Fruit fly (Drosophila melanogaster) whole organism, embryonic: ENCODE results near the gene mthl1.

Experiments
- Asciz ChIP-seq: fragments of 200-800 bp; sonication (Bioruptor generic); optimal IDR thresholded peaks from 2 replicates; lab custom pipeline; 2017; ENCODE audit warnings: missing biosample characterization, mild to moderate bottlenecking, missing genetic modification characterization, missing genetic modification reagents
- Bgb ChIP-seq: fragments of 200-800 bp; sonication (Bioruptor generic); IDR thresholded peaks from 2 replicates; pipeline ENCODE4 v1.3.6; 2022; ENCODE audit warnings: missing biosample characterization, missing genetic modification characterization; ENCODE audit not compliant: partially characterized antibody
- CG10274 ChIP-seq: fragments of 200-800 bp; sonication (Bioruptor generic); optimal IDR thresholded peaks from 3 replicates; lab custom pipeline; 2017; ENCODE audit warnings: missing biosample characterization, mild to moderate bottlenecking, missing genetic modification characterization
- CG10979 ChIP-seq: fragments of 200-800 bp; sonication (Bioruptor generic); optimal IDR thresholded peaks from 2 replicates; lab custom pipeline; 2018; ENCODE audit warnings: missing biosample characterization, mild to moderate bottlenecking, missing genetic modification characterization, moderate library complexity
- CG13287 ChIP-seq: fragments of 200-800 bp; sonication (Bioruptor generic); IDR thresholded peaks from 2 replicates; pipeline ENCODE4 v1.3.6; 2022; ENCODE audit warnings: missing biosample characterization, missing genetic modification characterization; ENCODE audit not compliant: partially characterized antibody
- CG17361 ChIP-seq: fragments of 200-800 bp; sonication (Bioruptor generic); IDR thresholded peaks from 3 replicates; pipeline ENCODE4 v1.3.6; 2022; ENCODE audit warnings: missing biosample characterization, missing genetic modification characterization
- CG2202 ChIP-seq: fragments of 200-800 bp; sonication (Bioruptor generic); optimal IDR thresholded peaks from 2 replicates; lab custom pipeline; 2018; ENCODE audit warnings: missing biosample characterization, mild to moderate bottlenecking, missing genetic modification characterization
- CG34422 ChIP-seq: fragments of 200-800 bp; sonication (Bioruptor generic); IDR thresholded peaks from 3 replicates; pipeline ENCODE4 v1.3.6; 2022; ENCODE audit warnings: missing biosample characterization, missing genetic modification characterization
- CG4360 ChIP-seq: fragments of 200-800 bp; sonication (Bioruptor generic); IDR thresholded peaks from 2 replicates; pipeline ENCODE4 v1.3.6; 2022; ENCODE audit warnings: missing biosample characterization, missing genetic modification characterization
- CG5245 ChIP-seq: fragments of 200-800 bp; sonication (Bioruptor generic); optimal IDR thresholded peaks from 3 replicates; lab custom pipeline; 2016; ENCODE audit warnings: missing biosample characterization, missing genetic modification characterization
- CG7963 ChIP-seq: fragments of 200-800 bp; sonication (Bioruptor generic); IDR thresholded peaks from 3 replicates; pipeline ENCODE4 v1.3.6; 2022; ENCODE audit warnings: missing biosample characterization, missing genetic modification characterization; ENCODE audit not compliant: partially characterized antibody
- CG8765 ChIP-seq: fragments of 200-800 bp; sonication (Bioruptor generic); IDR thresholded peaks from 2 replicates; pipeline ENCODE4 v1.3.6; 2022; ENCODE audit warnings: missing biosample characterization, missing genetic modification characterization
- Dbx ChIP-seq: fragments of 200-800 bp; sonication (Bioruptor generic); IDR thresholded peaks from 3 replicates; pipeline ENCODE4 v1.3.6; 2022; ENCODE audit warnings: missing biosample characterization, missing genetic modification characterization
- Hr51 ChIP-seq, 2 experiments: fragments of 200-800 bp; sonication (Bioruptor generic); optimal IDR thresholded peaks; 2 replicates in 1 of 2; 3 replicates in 1 of 2; lab custom pipeline; 2016 to 2018; ENCODE audit warnings: missing biosample characterization in 2 of 2, missing genetic modification characterization in 2 of 2, mild to moderate bottlenecking in 1 of 2, moderate library complexity in 1 of 2
- MTF-1 ChIP-seq: fragments of 200-800 bp; sonication (Bioruptor generic); optimal IDR thresholded peaks from 2 replicates; lab custom pipeline; 2018; ENCODE audit warnings: missing biosample characterization, mild to moderate bottlenecking, missing genetic modification characterization, borderline replicate concordance
- NK7.1 ChIP-seq: fragments of 200-800 bp; sonication (Bioruptor generic); optimal IDR thresholded peaks from 3 replicates; lab custom pipeline; 2016; ENCODE audit warnings: missing biosample characterization, missing genetic modification characterization
- Poxn ChIP-seq: fragments of 200-800 bp; sonication (Bioruptor generic); IDR thresholded peaks from 2 replicates; pipeline ENCODE4 v1.3.6; 2022; ENCODE audit warnings: missing biosample characterization, missing genetic modification characterization
- Ravus ChIP-seq: fragments of 200-800 bp; sonication (Bioruptor generic); IDR thresholded peaks from 2 replicates; pipeline ENCODE4 v1.3.6; 2022; ENCODE audit warnings: missing biosample characterization, missing genetic modification characterization
- Sin3A ChIP-seq: fragments of >200 bp; optimal IDR thresholded peaks from 2 replicates; lab custom pipeline; 2018
- Sox102F ChIP-seq: fragments of 200-800 bp; sonication (Bioruptor generic); optimal IDR thresholded peaks from 2 replicates; lab custom pipeline; 2018; ENCODE audit warnings: missing biosample characterization, mild to moderate bottlenecking, missing genetic modification characterization, moderate library complexity
- al ChIP-seq: fragments of 200-800 bp; sonication (Bioruptor generic); IDR thresholded peaks from 2 replicates; pipeline ENCODE4 v1.3.6; 2022; ENCODE audit warnings: missing biosample characterization, missing genetic modification characterization
- az2 ChIP-seq: fragments of 200-800 bp; sonication (Bioruptor generic); optimal IDR thresholded peaks from 3 replicates; lab custom pipeline; 2016; ENCODE audit warnings: missing biosample characterization, missing genetic modification characterization
- bowl ChIP-seq: fragments of 200-800 bp; sonication (Bioruptor generic); IDR thresholded peaks from 2 replicates; pipeline ENCODE4 v1.3.6; 2022; ENCODE audit warnings: missing biosample characterization, missing genetic modification characterization
- bsh ChIP-seq, 2 experiments: fragments of 200-800 bp; sonication (Bioruptor generic); optimal IDR thresholded peaks; 2 replicates each; lab custom pipeline; 2017 to 2018; ENCODE audit warnings: mild to moderate bottlenecking in 2 of 2, missing biosample characterization in 2 of 2, missing genetic modification characterization in 2 of 2, moderate library complexity in 1 of 2
- cas ChIP-seq: fragments of 200-800 bp; sonication (Bioruptor generic); IDR thresholded peaks from 2 replicates; pipeline ENCODE4 v1.3.6; 2022; ENCODE audit warnings: missing biosample characterization, missing genetic modification characterization
- cato ChIP-seq: fragments of 200-800 bp; sonication (Bioruptor generic); optimal IDR thresholded peaks from 2 replicates; lab custom pipeline; 2016; ENCODE audit warnings: missing biosample characterization, missing genetic modification characterization, borderline replicate concordance
- chif ChIP-seq, 2 experiments: fragments of 200-800 bp; sonication (Bioruptor generic); optimal IDR thresholded peaks; 3 replicates each; lab custom pipeline; 2016; ENCODE audit warnings: missing biosample characterization in 2 of 2, missing genetic modification characterization in 2 of 2
- dmrt11E ChIP-seq: fragments of 200-800 bp; sonication (Bioruptor generic); optimal IDR thresholded peaks from 3 replicates; lab custom pipeline; 2018; ENCODE audit warnings: missing biosample characterization, mild to moderate bottlenecking, missing genetic modification characterization, moderate library complexity
- dysf ChIP-seq: fragments of 200-800 bp; sonication (Bioruptor generic); IDR thresholded peaks from 3 replicates; pipeline ENCODE4 v1.3.6; 2022; ENCODE audit warnings: missing biosample characterization, missing genetic modification characterization
- ewg ChIP-seq: fragments of 200-800 bp; sonication (Bioruptor generic); optimal IDR thresholded peaks from 3 replicates; lab custom pipeline; 2017; ENCODE audit warnings: mild to moderate bottlenecking, missing biosample characterization, missing genetic modification reagents, missing genetic modification characterization
- fu2 ChIP-seq: fragments of 200-800 bp; sonication (Bioruptor generic); optimal IDR thresholded peaks from 2 replicates; lab custom pipeline; 2016; ENCODE audit warnings: missing biosample characterization, missing genetic modification characterization
- grau ChIP-seq: fragments of 200-800 bp; optimal IDR thresholded peaks from 3 replicates; lab custom pipeline; 2019; ENCODE audit warnings: missing biosample characterization, mild to moderate bottlenecking, missing genetic modification characterization, moderate library complexity
- grn ChIP-seq: fragments of 200-800 bp; sonication (Bioruptor generic); optimal IDR thresholded peaks from 3 replicates; lab custom pipeline; 2017; ENCODE audit warnings: missing biosample characterization, missing genetic modification characterization
- gt ChIP-seq: fragments of 200-800 bp; sonication (Bioruptor generic); IDR thresholded peaks from 2 replicates; pipeline ENCODE4 v1.3.6; 2022; ENCODE audit warnings: missing biosample characterization, missing genetic modification characterization
- hbn ChIP-seq: fragments of 200-800 bp; sonication (Bioruptor generic); IDR thresholded peaks from 2 replicates; pipeline ENCODE4 v1.3.6; 2022; ENCODE audit warnings: missing biosample characterization, missing genetic modification characterization; ENCODE audit not compliant: partially characterized antibody
- lbe ChIP-seq: fragments of 200-800 bp; sonication (Bioruptor generic); optimal IDR thresholded peaks from 2 replicates; lab custom pipeline; 2016; ENCODE audit warnings: missing biosample characterization, mild to moderate bottlenecking, missing genetic modification characterization
- lmd ChIP-seq: fragments of 200-800 bp; sonication (Bioruptor generic); IDR thresholded peaks from 2 replicates; pipeline ENCODE4 v1.3.6; 2022; ENCODE audit warnings: missing biosample characterization, missing genetic modification characterization
- lov ChIP-seq, 2 experiments: fragments of 200-800 bp in 1 of 2; fragments of >200 bp in 1 of 2; sonication (Bioruptor generic) in 1 of 2; IDR thresholded peaks in 1 of 2; optimal IDR thresholded peaks in 1 of 2; 2 replicates in 1 of 2; 3 replicates in 1 of 2; pipeline versions ENCODE4 v1.3.6 to Lab custom; 2017 to 2022; ENCODE audit warnings: missing biosample characterization in 1 of 2, missing genetic modification characterization in 1 of 2
- nau ChIP-seq: fragments of 200-800 bp; sonication (Bioruptor generic); optimal IDR thresholded peaks from 3 replicates; lab custom pipeline; 2017; ENCODE audit warnings: missing biosample characterization, mild to moderate bottlenecking, missing genetic modification characterization, missing genetic modification reagents
- pan ChIP-seq, 4 experiments: fragments of >200 bp in 3 of 4; fragments of 200-800 bp in 1 of 4; sonication (Bioruptor generic) in 1 of 4; optimal IDR thresholded peaks in 3 of 4; IDR thresholded peaks in 1 of 4; 2 replicates each; pipeline versions ENCODE4 v1.3.6 to Lab custom; 2017 to 2022; ENCODE audit warnings: missing biosample characterization in 2 of 4, missing genetic modification characterization in 2 of 4, mixed read lengths in 1 of 4
- pita ChIP-seq: fragments of 200-800 bp; sonication (Bioruptor generic); optimal IDR thresholded peaks from 2 replicates; lab custom pipeline; 2017; ENCODE audit warnings: missing biosample characterization, mild to moderate bottlenecking, missing genetic modification characterization
- pros ChIP-seq: fragments of 200-800 bp; sonication (Bioruptor generic); optimal IDR thresholded peaks from 3 replicates; lab custom pipeline; 2019; ENCODE audit warnings: missing biosample characterization, mild to moderate bottlenecking, missing genetic modification characterization, moderate library complexity
- salm ChIP-seq: fragments of 200-800 bp; sonication (Bioruptor generic); optimal IDR thresholded peaks from 2 replicates; lab custom pipeline; 2018; ENCODE audit warnings: missing biosample characterization, mild to moderate bottlenecking, missing genetic modification characterization
- schlank ChIP-seq: fragments of 200-800 bp; sonication (Bioruptor generic); optimal IDR thresholded peaks from 2 replicates; lab custom pipeline; 2018; ENCODE audit warnings: missing biosample characterization, mild to moderate bottlenecking, missing genetic modification characterization
- tin ChIP-seq: fragments of 200-800 bp; sonication (Bioruptor generic); optimal IDR thresholded peaks from 3 replicates; lab custom pipeline; 2016; ENCODE audit warnings: missing biosample characterization, missing genetic modification characterization
- wor ChIP-seq: fragments of 200-800 bp; sonication (Bioruptor generic); IDR thresholded peaks from 2 replicates; pipeline ENCODE4 v1.3.6; 2022; ENCODE audit warnings: missing biosample characterization, missing genetic modification characterization

Gene mthl1

dm6 chrX:16637594-16638485 is 2.9 kb upstream of the mthl1 start, which contains the start of gene RpS19a (continued):
- TF ChIP-seq wor (GFP tag; lab: Robert Waterston, UW) (no peak), CG17361 (GFP tag; lab: Robert Waterston, UW) (peak; percentile 84), az2 (GFP tag; lab: Kevin White, UChicago) (peak; percentile 35), hbn (no peak), CG10274 (peak; percentile 73), lbe (GFP tag; lab: Kevin White, UChicago) (peak; percentile 32), pros (peak; percentile 40), bowl (GFP tag; lab: Robert Waterston, UW) (peak; percentile 47; the same call in 1 of the 2 replicates), pan (optimal IDR thresholded peaks at IDR 0.05; lab: Kevin White, UChicago) (no peak), pan (GFP tag; optimal IDR thresholded peaks at IDR 0.05 in 1 of 2, IDR thresholded peaks at IDR 0.05 in 1 of 2) (peak in 1 of 2 experiments; percentile 72), al (GFP tag; lab: Robert Waterston, UW) (no peak), CG10979 (tag; lab: Kevin White, UChicago) (peak; percentile 35), bsh (GFP tag; optimal IDR thresholded peaks at IDR 0.05; lab: Kevin White, UChicago) (peak; percentile 15 to 64), CG5245 (GFP tag; lab: Kevin White, UChicago) (peak; percentile 27), MTF-1 (GFP tag; lab: Kevin White, UChicago) (peak; percentile 95), grau (peak; percentile 57), cas (GFP tag; lab: Robert Waterston, UW) (peak; percentile 26; the same call in 1 of the 2 replicates), dmrt11E (tag; lab: Kevin White, UChicago) (peak; percentile 61), tin (peak; percentile 40), CG2202 (tag; lab: Kevin White, UChicago) (peak; percentile 45), Ravus (GFP tag; lab: Robert Waterston, UW) (no peak), Bgb (GFP tag; lab: Robert Waterston, UW) (peak; percentile 12), CG13287 (GFP tag; lab: Robert Waterston, UW) (no peak), schlank (tag; lab: Kevin White, UChicago) (peak; percentile 85), CG8765 (0 out of 2 replicates have a peak, but pooled peaks have one; percentile 11), salm (peak; percentile 78), lmd (GFP tag; lab: Robert Waterston, UW) (peak; percentile 26), Asciz (GFP tag; lab: Kevin White, UChicago) (peak; percentile 85), dysf (GFP tag; lab: Robert Waterston, UW) (peak; percentile 67), nau (GFP tag; lab: Kevin White, UChicago) (peak; percentile 85), ewg (peak; percentile 54), grn (GFP tag; lab: Kevin White, UChicago) (peak; percentile 37), cato (GFP tag; lab: Kevin White, UChicago) (no peak), pita (no peak), Sin3A (lab: Kevin White, UChicago) (peak; percentile 49), CG7963 (GFP tag; lab: Robert Waterston, UW) (peak; percentile 29; the same call in 1 of the 3 replicates), lov (optimal IDR thresholded peaks at IDR 0.05; lab: Kevin White, UChicago) (no peak), lov (GFP tag; IDR thresholded peaks at IDR 0.05; lab: Robert Waterston, UW) (peak; percentile 94), fu2 (GFP tag; lab: Kevin White, UChicago) (peak; percentile 34), NK7.1 (peak; percentile 48), Hr51 (GFP tag; optimal IDR thresholded peaks at IDR 0.05; lab: Kevin White, UChicago) (peak; percentile 49 to 50), Sox102F (GFP tag; lab: Kevin White, UChicago) (peak; percentile 36), gt (GFP tag; lab: Robert Waterston, UW) (0 out of 2 replicates have a peak, but pooled peaks have one; percentile 18), chif (GFP tag; optimal IDR thresholded peaks at IDR 0.05; lab: Kevin White, UChicago) (peak in 1 of 2 experiments; percentile 55), Dbx (GFP tag; lab: Robert Waterston, UW) (peak; percentile 66), CG34422 (GFP tag; lab: Robert Waterston, UW) (peak; percentile 48; the same call in 1 of the 3 replicates), CG4360 (GFP tag; lab: Robert Waterston, UW) (peak; percentile 33; the same call in 1 of the 2 replicates), Poxn (GFP tag; lab: Robert Waterston, UW) (peak; percentile 15; the same call in 1 of the 2 replicates)
